Worm (Caenorhabditis elegans) whole organism, L1 larva: ENCODE results near the gene srh-21.

Source experiments
- F16B12.6 ChIP-seq: fragments of 150-350 bp; optimal IDR thresholded peaks from 2 replicates; lab custom pipeline; 2014; ENCODE audit warnings: missing biosample characterization, missing genetic modification characterization
- blmp-1 ChIP-seq: fragments of 150-350 bp; optimal IDR thresholded peaks from 2 replicates; lab custom pipeline; 2014; ENCODE audit warnings: missing biosample characterization, missing genetic modification characterization
- ceh-63 ChIP-seq: fragments of 200-800 bp; sonication (Bioruptor generic); optimal IDR thresholded peaks from 2 replicates; lab custom pipeline; 2018; ENCODE audit warnings: mild to moderate bottlenecking, missing genetic modification characterization, missing compliant biosample characterization
- ceh-8 ChIP-seq: fragments of 200-800 bp; sonication (Bioruptor generic); optimal IDR thresholded peaks from 2 replicates; lab custom pipeline; 2018; ENCODE audit warnings: mild to moderate bottlenecking, missing genetic modification characterization, moderate library complexity, missing compliant biosample characterization
- ceh-88 ChIP-seq: fragments of 200-800 bp; sonication (Bioruptor generic); IDR thresholded peaks from 2 replicates; pipeline ENCODE4 v1.3.6; 2022; ENCODE audit warnings: missing genetic modification characterization, missing compliant biosample characterization
- ces-1 ChIP-seq: fragments of 150-350 bp; optimal IDR thresholded peaks from 2 replicates; lab custom pipeline; 2014; ENCODE audit warnings: missing biosample characterization, missing genetic modification reagents, missing genetic modification characterization
- dpl-1 ChIP-seq, 3 experiments: fragments of 150-350 bp in 2 of 3; sonication (generic microtip) in 1 of 3; optimal IDR thresholded peaks; 2 replicates each; lab custom pipeline; 2014 to 2017; ENCODE audit warnings: missing biosample characterization in 3 of 3, missing genetic modification characterization in 3 of 3, missing genetic modification reagents in 3 of 3
- dsc-1 ChIP-seq: sonication (generic microtip); optimal IDR thresholded peaks from 2 replicates; lab custom pipeline; 2016; ENCODE audit warnings: mild to moderate bottlenecking, missing genetic modification characterization, missing compliant biosample characterization
- egl-13 ChIP-seq: sonication (generic microtip); optimal IDR thresholded peaks from 2 replicates; lab custom pipeline; 2016; ENCODE audit warnings: missing genotype, missing genetic modification reagents, missing genetic modification characterization, missing compliant biosample characterization
- egl-27 ChIP-seq, 2 experiments: fragments of 150-350 bp in 1 of 2; sonication (generic microtip); optimal IDR thresholded peaks; 3 replicates each; lab custom pipeline; 2017 to 2018; ENCODE audit warnings: missing biosample characterization in 2 of 2, missing genetic modification characterization in 2 of 2, missing genetic modification reagents in 2 of 2
- elt-2 ChIP-seq: sonication (generic microtip); optimal IDR thresholded peaks from 2 replicates; lab custom pipeline; 2016; ENCODE audit warnings: missing genetic modification characterization, mild to moderate bottlenecking, inconsistent platforms, missing compliant biosample characterization, missing genetic modification reagents
- elt-3 ChIP-seq, 6 experiments: fragments of 150-350 bp in 1 of 6; sonication (generic microtip); optimal IDR thresholded peaks; 2 replicates each; lab custom pipeline; 2017 to 2018; ENCODE audit warnings: missing biosample characterization in 6 of 6, missing genetic modification characterization in 6 of 6, inconsistent platforms in 1 of 6
- ets-5 ChIP-seq: fragments of 200-800 bp; sonication (Bioruptor generic); IDR thresholded peaks from 2 replicates; pipeline ENCODE4 v1.3.6; 2022; ENCODE audit warnings: missing genetic modification characterization, missing compliant biosample characterization
- fkh-8 ChIP-seq: sonication (generic microtip); optimal IDR thresholded peaks from 2 replicates; lab custom pipeline; 2016; ENCODE audit warnings: mild to moderate bottlenecking, missing genetic modification characterization, missing compliant biosample characterization
- fos-1 ChIP-seq: fragments of 150-350 bp; optimal IDR thresholded peaks from 2 replicates; lab custom pipeline; 2014; ENCODE audit warnings: missing biosample characterization, missing genetic modification characterization
- grh-1 ChIP-seq: fragments of 200-800 bp; sonication (Bioruptor generic); IDR thresholded peaks from 2 replicates; pipeline ENCODE4 v1.3.6; 2022; ENCODE audit warnings: missing genetic modification reagents, missing genetic modification characterization, missing compliant biosample characterization
- hlh-17 ChIP-seq: fragments of 200-800 bp; sonication (Bioruptor generic); optimal IDR thresholded peaks from 2 replicates; lab custom pipeline; 2018; ENCODE audit warnings: missing genetic modification characterization, mild to moderate bottlenecking, missing compliant biosample characterization, moderate library complexity, borderline replicate concordance
- hlh-4 ChIP-seq: sonication (generic microtip); optimal IDR thresholded peaks from 2 replicates; lab custom pipeline; 2016; ENCODE audit warnings: mild to moderate bottlenecking, missing genetic modification characterization, missing compliant biosample characterization
- hpl-2 ChIP-seq: fragments of 150-350 bp; optimal IDR thresholded peaks from 2 replicates; lab custom pipeline; 2014; ENCODE audit warnings: missing biosample characterization, missing genetic modification reagents, missing genetic modification characterization
- jun-1 ChIP-seq: fragments of 150-350 bp; optimal IDR thresholded peaks from 2 replicates; lab custom pipeline; 2014; ENCODE audit warnings: missing biosample characterization, missing genetic modification reagents, missing genetic modification characterization
- lin-14 ChIP-seq: fragments of 200-800 bp; sonication (Bioruptor generic); optimal IDR thresholded peaks from 2 replicates; lab custom pipeline; 2018; ENCODE audit warnings: mild to moderate bottlenecking, missing genetic modification characterization, moderate library complexity, missing compliant biosample characterization
- lin-35 ChIP-seq, 2 experiments: fragments of 150-350 bp; optimal IDR thresholded peaks; 2 replicates each; lab custom pipeline; 2014; ENCODE audit warnings: missing biosample characterization in 2 of 2, missing genetic modification characterization in 2 of 2, missing genetic modification reagents in 2 of 2
- lin-39 ChIP-seq: fragments of 150-350 bp; optimal IDR thresholded peaks from 2 replicates; lab custom pipeline; 2014; ENCODE audit warnings: missing biosample characterization, missing genetic modification reagents, missing genetic modification characterization
- mab-9 ChIP-seq: fragments of 200-800 bp; sonication (Bioruptor generic); IDR thresholded peaks from 2 replicates; pipeline ENCODE4 v1.3.6; 2022; ENCODE audit warnings: missing genetic modification reagents, missing genetic modification characterization, missing compliant biosample characterization
- mdl-1 ChIP-seq, 2 experiments: fragments of 150-350 bp; optimal IDR thresholded peaks; 2 replicates each; lab custom pipeline; 2014 to 2017; ENCODE audit warnings: missing biosample characterization in 2 of 2, missing genetic modification characterization in 2 of 2, inconsistent platforms in 1 of 2
- nhr-11 ChIP-seq: fragments of 150-350 bp; optimal IDR thresholded peaks from 2 replicates; lab custom pipeline; 2014; ENCODE audit warnings: missing biosample characterization, missing genetic modification characterization
- nhr-20 ChIP-seq: sonication (generic microtip); optimal IDR thresholded peaks from 2 replicates; lab custom pipeline; 2016; ENCODE audit warnings: mild to moderate bottlenecking, missing genetic modification characterization, missing compliant biosample characterization
- nhr-47 ChIP-seq: sonication (generic microtip); optimal IDR thresholded peaks from 2 replicates; lab custom pipeline; 2016; ENCODE audit warnings: mild to moderate bottlenecking, missing genetic modification characterization, moderate library complexity, missing compliant biosample characterization
- nhr-71 ChIP-seq: sonication (generic microtip); optimal IDR thresholded peaks from 2 replicates; lab custom pipeline; 2016; ENCODE audit warnings: mild to moderate bottlenecking, missing genetic modification characterization, moderate library complexity, missing compliant biosample characterization
- nhr-76 ChIP-seq: sonication (generic microtip); optimal IDR thresholded peaks from 2 replicates; lab custom pipeline; 2017; ENCODE audit warnings: missing biosample characterization, missing genetic modification characterization
- pqm-1 ChIP-seq: sonication (generic microtip); optimal IDR thresholded peaks from 3 replicates; lab custom pipeline; 2017; ENCODE audit warnings: missing biosample characterization, missing genetic modification characterization
- rnt-1 ChIP-seq: sonication (generic microtip); optimal IDR thresholded peaks from 2 replicates; lab custom pipeline; 2016; ENCODE audit warnings: mild to moderate bottlenecking, missing genetic modification characterization, moderate library complexity, missing compliant biosample characterization
- snu-23 ChIP-seq: sonication (generic microtip); optimal IDR thresholded peaks from 2 replicates; lab custom pipeline; 2016; ENCODE audit warnings: missing genetic modification characterization, missing compliant biosample characterization
- sptf-1 ChIP-seq: fragments of 150-350 bp; optimal IDR thresholded peaks from 2 replicates; lab custom pipeline; 2014; ENCODE audit warnings: missing biosample characterization, missing genetic modification characterization
- tlp-1 ChIP-seq: fragments of 150-350 bp; optimal IDR thresholded peaks from 2 replicates; lab custom pipeline; 2014; ENCODE audit warnings: missing biosample characterization, missing genetic modification characterization
- unc-30 ChIP-seq: sonication (generic microtip); optimal IDR thresholded peaks from 2 replicates; lab custom pipeline; 2017; ENCODE audit warnings: missing biosample characterization, missing genetic modification characterization
- unc-62 ChIP-seq: fragments of 150-350 bp; optimal IDR thresholded peaks from 2 replicates; lab custom pipeline; 2014; ENCODE audit warnings: missing biosample characterization, missing genetic modification reagents, missing genetic modification characterization
- unc-86 ChIP-seq: sonication (generic microtip); optimal IDR thresholded peaks from 2 replicates; lab custom pipeline; 2016; ENCODE audit warnings: missing genetic modification characterization, missing compliant biosample characterization

srh-21 gene

DNA sequence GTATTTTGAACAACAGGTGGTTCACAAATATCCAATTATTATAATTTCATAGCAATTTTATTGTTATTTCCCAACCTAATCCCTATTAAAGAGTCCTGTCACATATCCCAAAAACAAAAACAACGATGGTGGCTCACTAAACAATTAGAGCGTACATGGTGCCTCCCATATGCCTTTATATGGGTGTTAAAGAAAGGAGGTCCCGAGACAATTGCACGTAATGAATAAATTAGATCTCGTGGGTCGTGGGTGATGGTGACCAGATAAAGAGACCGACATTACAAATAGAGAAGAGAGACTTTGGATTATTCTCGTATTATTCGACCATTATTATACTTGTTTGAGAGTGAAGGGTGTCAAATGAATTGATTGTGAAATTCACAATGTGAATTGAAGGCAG is 40.8 kb downstream of the srh-21 start:
- TF ChIP-seq nhr-47 (tag; lab: Kevin White, UChicago) (peak; percentile 10), ceh-8 (GFP tag; lab: Kevin White, UChicago) (peak; percentile 83), dsc-1 (tag; lab: Kevin White, UChicago) (peak; percentile 60), lin-14 (peak; percentile 66), nhr-71 (tag; lab: Kevin White, UChicago) (peak; percentile 15), F16B12.6 (tag; lab: Kevin White, UChicago) (no peak), hpl-2 (GFP tag; lab: Kevin White, UChicago) (no peak)

DNA sequence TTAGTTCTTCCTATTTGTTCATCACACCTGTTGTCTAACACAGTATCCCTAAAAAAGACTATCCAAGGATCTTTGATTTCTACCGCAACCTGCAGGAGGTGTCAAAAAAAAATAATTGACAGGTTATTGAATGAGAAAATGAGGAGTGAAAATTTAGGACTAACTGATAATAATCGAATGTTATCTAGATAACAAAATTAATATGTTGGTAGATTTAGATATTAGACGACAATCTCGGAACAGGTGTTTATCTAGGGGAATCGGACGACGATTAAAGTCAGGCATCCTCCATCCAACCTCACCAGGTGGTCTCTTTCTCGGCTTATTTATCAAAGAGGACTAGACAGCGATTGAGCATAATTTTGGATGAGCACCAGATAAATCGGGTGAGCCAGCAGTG is 42.3 kb downstream of the srh-21 start:
- TF ChIP-seq tlp-1 (tag; lab: Kevin White, UChicago) (no peak), hlh-4 (tag; lab: Kevin White, UChicago) (no peak), nhr-76 (no peak), nhr-11 (tag; lab: Kevin White, UChicago) (no peak), grh-1 (GFP tag; lab: Robert Waterston, UW) (no peak), blmp-1 (tag; lab: Kevin White, UChicago) (no peak), egl-13 (tag; lab: Kevin White, UChicago) (no peak), ces-1 (GFP tag; lab: Kevin White, UChicago) (no peak), mab-9 (GFP tag; lab: Robert Waterston, UW) (no peak), fos-1 (tag; lab: Kevin White, UChicago) (no peak), nhr-47 (tag; lab: Kevin White, UChicago) (no peak), ceh-88 (GFP tag; lab: Robert Waterston, UW) (no peak), pqm-1 (tag; lab: Kevin White, UChicago) (no peak)
- TF ChIP-seq, all 84 proteins: peak for 0

DNA sequence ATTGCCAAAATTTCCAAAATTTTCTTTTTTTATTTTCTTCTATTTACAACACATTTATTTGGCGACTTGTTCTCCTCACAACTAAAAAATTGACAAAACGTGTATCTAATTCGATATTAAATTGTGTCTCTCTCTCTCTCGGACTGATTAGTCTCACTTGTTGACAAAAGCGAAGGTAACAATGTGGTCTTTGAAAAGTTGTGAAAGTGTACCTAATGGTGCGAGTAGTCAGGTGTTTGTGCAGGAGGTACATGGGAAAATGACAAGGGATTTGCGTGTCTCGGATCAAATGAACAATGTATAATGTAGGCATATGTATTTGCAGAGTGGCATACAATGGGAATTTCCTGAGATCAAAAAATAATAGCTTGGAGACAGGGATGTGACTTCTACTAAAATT is 43.0 kb downstream of the srh-21 start:
- TF ChIP-seq nhr-20 (tag; lab: Kevin White, UChicago), result peak; percentile 35
- TF ChIP-seq lin-35 (GFP tag; optimal IDR thresholded peaks at IDR 0.05; lab: Kevin White, UChicago), result peak in 1 of 2 experiments; percentile 48
- TF ChIP-seq sptf-1, result no peak
- TF ChIP-seq unc-86 (tag; lab: Kevin White, UChicago), result no peak
- TF ChIP-seq blmp-1 (tag; lab: Kevin White, UChicago), result peak; percentile 79
- TF ChIP-seq snu-23 (GFP tag; lab: Kevin White, UChicago), result no peak
- TF ChIP-seq dsc-1 (tag; lab: Kevin White, UChicago), result no peak
- TF ChIP-seq elt-3 (tag; optimal IDR thresholded peaks at IDR 0.05; lab: Kevin White, UChicago), result peak in 1 of 6 experiments; percentile 25
- peak in 1 of 2 experiments; percentile 5 for TF ChIP-seq mdl-1 (tag; optimal IDR thresholded peaks at IDR 0.05; lab: Kevin White, UChicago)
- no peak for TF ChIP-seq lin-39 (tag; lab: Kevin White, UChicago)
- TF ChIP-seq hlh-17 (GFP tag; lab: Kevin White, UChicago), result no peak
- no peak for TF ChIP-seq ceh-63 (GFP tag; lab: Kevin White, UChicago)
- peak; percentile 19 for TF ChIP-seq fkh-8 (tag; lab: Kevin White, UChicago)
- peak; percentile 22 for TF ChIP-seq nhr-71 (tag; lab: Kevin White, UChicago)
- no peak for TF ChIP-seq nhr-47 (tag; lab: Kevin White, UChicago)
- peak; percentile 14 for TF ChIP-seq elt-2

DNA sequence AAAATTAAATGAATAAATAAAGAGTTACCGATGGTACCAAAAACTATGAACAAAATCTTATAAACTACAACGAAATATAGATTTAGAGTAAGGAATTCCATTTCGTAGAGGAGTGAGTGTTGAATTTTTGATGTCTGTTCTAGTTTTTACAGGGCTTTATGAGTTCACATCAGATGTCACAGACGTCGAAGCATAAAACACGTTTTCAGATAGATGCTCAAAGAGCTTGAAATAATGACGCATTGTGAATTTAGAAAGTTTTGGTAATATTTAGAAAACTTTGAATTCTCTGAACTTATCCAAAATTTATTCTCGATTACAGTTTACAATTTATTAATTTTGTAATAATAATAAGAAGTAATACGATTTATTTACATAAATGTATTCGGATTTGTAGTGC is 46.5 kb downstream of the srh-21 start, which contains the start of gene srsx-9:
Gene srsx-9 (minus strand): TSS at position 101 of the 400 bp plus-strand sequence.
- TF ChIP-seq unc-62 (GFP tag; lab: Kevin White, UChicago) (no peak), ceh-63 (GFP tag; lab: Kevin White, UChicago) (no peak), ces-1 (GFP tag; lab: Kevin White, UChicago) (no peak), dpl-1 (GFP tag; optimal IDR thresholded peaks at IDR 0.05; lab: Kevin White, UChicago) (no peak), jun-1 (tag; lab: Kevin White, UChicago) (no peak), lin-14 (no peak), unc-30 (tag; lab: Kevin White, UChicago) (no peak), rnt-1 (tag; lab: Kevin White, UChicago) (no peak), ets-5 (GFP tag; lab: Robert Waterston, UW) (no peak), egl-27 (tag; optimal IDR thresholded peaks at IDR 0.05; lab: Kevin White, UChicago) (no peak)
